Worm (Caenorhabditis elegans) whole organism, L2 larva: ENCODE measurements around the gene mltn-10.

Experiments
- aly-2 ChIP-seq: fragments of 150-350 bp; optimal IDR thresholded peaks from 2 replicates; lab custom pipeline; 2014; ENCODE audit warnings: missing biosample characterization, missing genetic modification characterization
- ama-1 ChIP-seq: fragments of 150-350 bp; optimal IDR thresholded peaks from 2 replicates; lab custom pipeline; 2018; ENCODE audit warnings: inconsistent platforms
- ceh-82 ChIP-seq: fragments of 150-350 bp; optimal IDR thresholded peaks from 2 replicates; lab custom pipeline; 2014; ENCODE audit warnings: missing biosample characterization, missing genetic modification characterization
- mdl-1 ChIP-seq, 2 experiments: fragments of 150-350 bp in 1 of 2; sonication (generic microtip) in 1 of 2; optimal IDR thresholded peaks; 2 replicates each; lab custom pipeline; 2017; ENCODE audit warnings: missing biosample characterization in 2 of 2, missing genetic modification characterization in 2 of 2
- nhr-237 ChIP-seq: fragments of 150-350 bp; optimal IDR thresholded peaks from 2 replicates; lab custom pipeline; 2014; ENCODE audit warnings: missing biosample characterization, missing genetic modification characterization
- skn-1 ChIP-seq: sonication (generic microtip); optimal IDR thresholded peaks from 2 replicates; lab custom pipeline; 2017; ENCODE audit warnings: missing biosample characterization, missing genetic modification characterization
- unc-39 ChIP-seq: fragments of 150-350 bp; optimal IDR thresholded peaks from 2 replicates; lab custom pipeline; 2014; ENCODE audit warnings: missing biosample characterization, missing genetic modification characterization
- unc-62 ChIP-seq: fragments of 150-350 bp; optimal IDR thresholded peaks from 2 replicates; lab custom pipeline; 2014; ENCODE audit warnings: missing biosample characterization, missing genetic modification reagents, missing genetic modification characterization
- zag-1 ChIP-seq: fragments of 150-350 bp; optimal IDR thresholded peaks from 2 replicates; lab custom pipeline; 2014; ENCODE audit warnings: missing biosample characterization, missing genetic modification characterization
- ztf-4 ChIP-seq: fragments of 150-350 bp; optimal IDR thresholded peaks from 2 replicates; lab custom pipeline; 2014; ENCODE audit warnings: missing biosample characterization, missing genetic modification characterization

- TF ChIP-seq ceh-82 (tag; lab: Kevin White, UChicago): no peak
- no peak for TF ChIP-seq zag-1 (tag; lab: Kevin White, UChicago)
- TF ChIP-seq ztf-4: no peak
- no peak for TF ChIP-seq unc-39 (tag; lab: Kevin White, UChicago)
- no peak for TF ChIP-seq mdl-1 (tag; optimal IDR thresholded peaks at IDR 0.05; lab: Kevin White, UChicago)
- no peak for TF ChIP-seq unc-62 (GFP tag; lab: Kevin White, UChicago)
- no peak for TF ChIP-seq nhr-237 (tag; lab: Kevin White, UChicago)
- no peak for TF ChIP-seq ama-1 (lab: Kevin White, UChicago)
- no peak for TF ChIP-seq skn-1 (tag; lab: Kevin White, UChicago)
- no peak for TF ChIP-seq aly-2 (tag; lab: Kevin White, UChicago)
Observed at ce11 chrII:14672095-14672494, 49.2 kb downstream of the mltn-10 start.
